Fruit fly (Drosophila melanogaster) whole organism, embryonic: ENCODE data around the gene DopEcR.
A peak's percentile ranks its signal among the peaks of the same experiment; 100 is the strongest.

Experiments used
- Asciz ChIP-seq: fragments of 200-800 bp; sonication (Bioruptor generic); optimal IDR thresholded peaks from 2 replicates; lab custom pipeline; 2017; ENCODE audit warnings: missing biosample characterization, mild to moderate bottlenecking, missing genetic modification characterization, missing genetic modification reagents
- CG11504 ChIP-seq: fragments of 200-800 bp; sonication (Bioruptor generic); optimal IDR thresholded peaks from 3 replicates; lab custom pipeline; 2019; ENCODE audit warnings: missing biosample characterization, mild to moderate bottlenecking, missing genetic modification characterization, moderate library complexity
- CG11696 ChIP-seq: fragments of 200-800 bp; sonication (Bioruptor generic); IDR thresholded peaks from 2 replicates; pipeline ENCODE4 v1.3.6; 2022; ENCODE audit warnings: missing biosample characterization, missing genetic modification characterization
- CG12391 ChIP-seq: fragments of 200-800 bp; sonication (Bioruptor generic); optimal IDR thresholded peaks from 3 replicates; lab custom pipeline; 2018; ENCODE audit warnings: missing biosample characterization, mild to moderate bottlenecking, missing genetic modification characterization, moderate library complexity
- CG18011 ChIP-seq: fragments of 200-800 bp; sonication (Bioruptor generic); optimal IDR thresholded peaks from 2 replicates; lab custom pipeline; 2017; ENCODE audit warnings: missing biosample characterization, missing genetic modification characterization, mild to moderate bottlenecking, moderate library complexity, missing genotype
- CG18262 ChIP-seq: fragments of 200-800 bp; optimal IDR thresholded peaks from 3 replicates; lab custom pipeline; 2019; ENCODE audit warnings: missing biosample characterization, mild to moderate bottlenecking, missing genetic modification characterization, moderate library complexity
- CG2199 ChIP-seq: fragments of 200-800 bp; sonication (Bioruptor generic); IDR thresholded peaks from 3 replicates; pipeline ENCODE4 v1.3.6; 2022; ENCODE audit warnings: missing biosample characterization, missing genetic modification characterization
- CG2678 ChIP-seq: fragments of 200-800 bp; sonication (Bioruptor generic); optimal IDR thresholded peaks from 3 replicates; lab custom pipeline; 2019; ENCODE audit warnings: missing biosample characterization, mild to moderate bottlenecking, missing genetic modification characterization, moderate library complexity
- CG2712 ChIP-seq: fragments of 200-800 bp; optimal IDR thresholded peaks from 3 replicates; lab custom pipeline; 2019; ENCODE audit warnings: missing biosample characterization, mild to moderate bottlenecking, missing genetic modification characterization, moderate library complexity
- CG31441 ChIP-seq: fragments of 200-800 bp; sonication (Bioruptor generic); IDR thresholded peaks from 2 replicates; pipeline ENCODE4 v1.3.6; 2022; ENCODE audit warnings: missing biosample characterization, missing genetic modification characterization
- CG4730 ChIP-seq: fragments of 200-800 bp; sonication (Bioruptor generic); IDR thresholded peaks from 2 replicates; pipeline ENCODE4 v1.3.6; 2022; ENCODE audit warnings: missing biosample characterization, missing genetic modification characterization
- CG6654 ChIP-seq: fragments of 200-800 bp; sonication (Bioruptor generic); optimal IDR thresholded peaks from 2 replicates; lab custom pipeline; 2017; ENCODE audit warnings: missing biosample characterization, mild to moderate bottlenecking, missing genetic modification characterization
- Deaf1 ChIP-seq: fragments of 200-800 bp; optimal IDR thresholded peaks from 3 replicates; lab custom pipeline; 2019; ENCODE audit warnings: missing biosample characterization, mild to moderate bottlenecking, missing genetic modification characterization, moderate library complexity
- Drgx ChIP-seq: fragments of 200-800 bp; sonication (Bioruptor generic); IDR thresholded peaks from 2 replicates; pipeline ENCODE4 v1.3.6; 2022; ENCODE audit warnings: missing biosample characterization, missing genetic modification characterization
- Ets65A ChIP-seq: fragments of 200-800 bp; sonication (Bioruptor generic); peaks from one replicate; lab custom pipeline; 2016; ENCODE audit warnings: missing biosample characterization, missing genetic modification characterization
- Gsc ChIP-seq: fragments of 200-800 bp; sonication (Bioruptor generic); IDR thresholded peaks from 2 replicates; pipeline ENCODE4 v1.3.6; 2022; ENCODE audit warnings: missing biosample characterization, missing genetic modification characterization
- HLH54F ChIP-seq: fragments of 200-800 bp; sonication (Bioruptor generic); optimal IDR thresholded peaks from 3 replicates; lab custom pipeline; 2016; ENCODE audit warnings: missing biosample characterization, missing genetic modification characterization
- Med ChIP-seq: fragments of 200-800 bp; sonication (Bioruptor generic); peaks from one replicate; lab custom pipeline; 2016; ENCODE audit warnings: missing biosample characterization, missing genetic modification characterization, mild to moderate bottlenecking, inconsistent platforms, moderate library complexity
- Oli ChIP-seq: fragments of 200-800 bp; sonication (Bioruptor generic); optimal IDR thresholded peaks from 2 replicates; lab custom pipeline; 2018; ENCODE audit warnings: missing biosample characterization, mild to moderate bottlenecking, missing genetic modification characterization, moderate library complexity
- Sox102F ChIP-seq: fragments of 200-800 bp; sonication (Bioruptor generic); optimal IDR thresholded peaks from 2 replicates; lab custom pipeline; 2018; ENCODE audit warnings: missing biosample characterization, mild to moderate bottlenecking, missing genetic modification characterization, moderate library complexity
- Ssrp ChIP-seq: fragments of 200-800 bp; sonication (Bioruptor generic); optimal IDR thresholded peaks from 2 replicates; lab custom pipeline; 2018; ENCODE audit warnings: missing biosample characterization, mild to moderate bottlenecking, missing genetic modification characterization, moderate library complexity
- Vsx1 ChIP-seq: fragments of 200-800 bp; sonication (Bioruptor generic); optimal IDR thresholded peaks from 2 replicates; lab custom pipeline; 2017; ENCODE audit warnings: missing biosample characterization, mild to moderate bottlenecking, missing genetic modification characterization, missing genetic modification reagents
- abd-A ChIP-seq: fragments of 200-800 bp; sonication (Bioruptor generic); optimal IDR thresholded peaks from 3 replicates; lab custom pipeline; 2019; ENCODE audit warnings: missing biosample characterization, mild to moderate bottlenecking, missing genetic modification characterization, moderate library complexity
- ase ChIP-seq: fragments of 200-800 bp; sonication (Bioruptor generic); IDR thresholded peaks from 3 replicates; pipeline ENCODE4 v1.3.6; 2022; ENCODE audit warnings: missing biosample characterization, missing genetic modification characterization
- cg ChIP-seq: fragments of 200-800 bp; sonication (Bioruptor generic); optimal IDR thresholded peaks from 3 replicates; lab custom pipeline; 2019; ENCODE audit warnings: missing biosample characterization, mild to moderate bottlenecking, missing genetic modification characterization, moderate library complexity
- cwo ChIP-seq: fragments of 200-800 bp; sonication (Bioruptor generic); optimal IDR thresholded peaks from 3 replicates; lab custom pipeline; 2017; ENCODE audit warnings: missing biosample characterization, missing genetic modification characterization, mild to moderate bottlenecking, moderate library complexity, missing genetic modification reagents
- gem ChIP-seq: fragments of 200-800 bp; sonication (Bioruptor generic); optimal IDR thresholded peaks from 2 replicates; lab custom pipeline; 2019; ENCODE audit warnings: missing biosample characterization, mild to moderate bottlenecking, missing genetic modification characterization, moderate library complexity
- gsb-n ChIP-seq: fragments of 200-800 bp; sonication (Bioruptor generic); optimal IDR thresholded peaks from 3 replicates; lab custom pipeline; 2018; ENCODE audit warnings: missing biosample characterization, mild to moderate bottlenecking, missing genetic modification characterization
- klu ChIP-seq: fragments of 200-800 bp; sonication (Bioruptor generic); IDR thresholded peaks from 2 replicates; pipeline ENCODE4 v1.3.6; 2022; ENCODE audit warnings: missing biosample characterization, missing genetic modification characterization
- kni ChIP-seq: fragments of 200-800 bp; sonication (Bioruptor generic); optimal IDR thresholded peaks from 3 replicates; lab custom pipeline; 2017; ENCODE audit warnings: mild to moderate bottlenecking, missing biosample characterization, missing genetic modification reagents, missing genetic modification characterization
- oc ChIP-seq: fragments of 200-800 bp; sonication (Bioruptor generic); optimal IDR thresholded peaks from 2 replicates; lab custom pipeline; 2018; ENCODE audit warnings: missing biosample characterization, mild to moderate bottlenecking, missing genetic modification characterization, moderate library complexity
- otp ChIP-seq: fragments of 200-800 bp; sonication (Bioruptor generic); IDR thresholded peaks from 3 replicates; pipeline ENCODE4, ENCODE4 v1.3.6; 2022; ENCODE audit warnings: missing biosample characterization, missing genetic modification characterization
- phol ChIP-seq: fragments of 200-800 bp; sonication (Bioruptor generic); optimal IDR thresholded peaks from 3 replicates; lab custom pipeline; 2018; ENCODE audit warnings: missing biosample characterization, mild to moderate bottlenecking, missing genetic modification characterization, moderate library complexity
- pros ChIP-seq: fragments of 200-800 bp; sonication (Bioruptor generic); optimal IDR thresholded peaks from 3 replicates; lab custom pipeline; 2019; ENCODE audit warnings: missing biosample characterization, mild to moderate bottlenecking, missing genetic modification characterization, moderate library complexity
- sd ChIP-seq: fragments of 200-800 bp; sonication (Bioruptor generic); optimal IDR thresholded peaks from 3 replicates; lab custom pipeline; 2018; ENCODE audit warnings: missing biosample characterization, mild to moderate bottlenecking, missing genetic modification characterization, moderate library complexity
- sqz ChIP-seq: fragments of 200-800 bp; sonication (Bioruptor generic); optimal IDR thresholded peaks from 3 replicates; lab custom pipeline; 2018; ENCODE audit warnings: missing biosample characterization, mild to moderate bottlenecking, missing genetic modification characterization
- tio ChIP-seq: fragments of 200-800 bp; sonication (Bioruptor generic); optimal IDR thresholded peaks from 2 replicates; lab custom pipeline; 2017; ENCODE audit warnings: missing biosample characterization, missing genetic modification characterization, inconsistent platforms
- ttk ChIP-seq: fragments of 200-800 bp; sonication (Bioruptor generic); IDR thresholded peaks from 2 replicates; pipeline ENCODE4 v2.1.2; 2022; ENCODE audit warnings: missing biosample characterization, missing genetic modification characterization

The DopEcR gene

DNA sequence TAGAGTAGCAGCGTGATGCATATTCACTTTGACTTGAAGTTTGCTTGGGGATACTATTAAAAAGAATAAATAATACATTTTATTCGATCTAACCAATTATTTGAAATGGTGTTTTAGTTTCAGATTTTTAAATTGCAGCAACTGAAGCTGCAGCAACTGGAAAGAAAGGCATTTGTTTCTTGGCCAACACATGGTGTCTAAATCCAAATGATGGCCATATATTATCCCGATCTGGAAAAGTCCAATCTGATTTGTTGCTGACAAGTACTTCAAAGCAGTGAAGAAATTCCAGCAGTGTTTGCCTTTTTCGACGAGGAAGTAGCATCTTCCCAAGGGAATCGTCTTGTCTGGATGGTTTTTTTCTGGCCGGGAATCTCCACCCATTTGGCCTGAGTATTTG, 16.9 kb upstream of the DopEcR start:
- TF ChIP-seq ttk = no peak
- TF ChIP-seq, all 482 proteins: peak for 0

DNA sequence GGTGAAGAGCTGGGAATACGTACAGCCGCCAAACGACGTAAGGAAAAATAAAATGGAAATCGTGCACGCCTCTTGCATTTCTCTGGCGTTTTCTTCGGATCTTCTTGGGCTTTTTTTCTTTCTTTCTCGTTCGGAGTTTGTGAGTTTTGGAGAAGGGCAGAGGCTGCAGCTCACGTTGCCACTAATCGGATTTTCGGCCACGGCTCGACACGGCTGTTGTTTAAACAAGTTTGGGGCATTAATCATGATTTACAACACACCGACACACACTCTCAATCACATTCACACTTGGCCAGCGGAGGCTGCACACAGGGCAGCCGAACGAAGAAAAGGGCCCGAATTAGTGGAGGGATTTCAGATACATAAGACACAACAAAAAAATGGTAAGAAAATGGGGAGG, 16.2 kb upstream of the DopEcR start:
- TF ChIP-seq CG2199 = 0 out of 3 replicates have a peak, but pooled peaks have one; percentile 47
- TF ChIP-seq Med (GFP tag; lab: Kevin White, UChicago) = peak; percentile 11
- TF ChIP-seq kni = peak; percentile 17
- TF ChIP-seq abd-A (tag; lab: Kevin White, UChicago) = peak; percentile 18
- no peak for TF ChIP-seq HLH54F
- TF ChIP-seq pros (GFP tag; lab: Kevin White, UChicago) = peak; percentile 74
- peak; percentile 23 for TF ChIP-seq sqz (GFP tag; lab: Kevin White, UChicago)
- no peak for TF ChIP-seq CG18011 (GFP tag; lab: Kevin White, UChicago)
- TF ChIP-seq gsb-n = peak; percentile 69
- peak; percentile 97 for TF ChIP-seq oc (tag; lab: Kevin White, UChicago)
- TF ChIP-seq cg = peak; percentile 14
- TF ChIP-seq Ets65A (GFP tag; lab: Kevin White, UChicago) = no peak

DNA sequence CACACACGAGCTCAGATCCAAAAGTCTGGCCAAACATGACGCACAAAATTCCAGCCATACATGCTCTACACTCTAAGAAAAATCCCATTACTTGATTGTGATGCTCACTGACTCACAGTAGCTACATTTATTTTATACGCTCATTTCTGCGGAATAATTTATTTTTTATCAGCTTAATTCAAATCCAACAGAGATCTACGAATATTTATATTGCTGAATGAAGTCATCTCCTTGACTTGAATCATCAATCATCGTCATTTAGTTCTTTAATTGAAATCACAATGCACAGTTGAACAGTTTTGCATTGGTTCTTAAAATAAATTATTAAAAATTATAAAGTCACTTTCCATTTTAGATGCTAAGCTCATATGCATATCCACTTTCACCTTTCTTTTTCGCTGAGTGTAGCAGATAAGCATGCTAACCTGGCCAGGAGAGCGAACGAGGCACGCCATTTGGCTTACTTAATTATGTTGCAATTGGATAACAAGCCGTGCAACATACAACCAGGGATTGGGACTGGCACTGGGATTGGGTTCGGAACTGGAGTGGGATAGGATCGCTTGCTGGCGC, 15.4 kb upstream of the DopEcR start:
- TF ChIP-seq gem (tag; lab: Kevin White, UChicago) (peak; percentile 5), Sox102F (GFP tag; lab: Kevin White, UChicago) (peak; percentile 9), tio (GFP tag; lab: Kevin White, UChicago) (peak; percentile 6), Ets65A (GFP tag; lab: Kevin White, UChicago) (peak; percentile 15), CG11504 (tag; lab: Kevin White, UChicago) (peak; percentile 27), Oli (peak; percentile 11), CG18262 (tag; lab: Kevin White, UChicago) (peak; percentile 30), Deaf1 (no peak), Med (GFP tag; lab: Kevin White, UChicago) (no peak), CG2678 (peak; percentile 10), Ssrp (peak; percentile 7), CG2712 (peak; percentile 1), klu (GFP tag; lab: Robert Waterston, UW) (no peak), CG12391 (peak; percentile 2), CG6654 (no peak), CG31441 (0 out of 2 replicates have a peak, but pooled peaks have one; percentile 13), phol (tag; lab: Kevin White, UChicago) (peak; percentile 3), sd (tag; lab: Kevin White, UChicago) (peak; percentile 53)

DNA sequence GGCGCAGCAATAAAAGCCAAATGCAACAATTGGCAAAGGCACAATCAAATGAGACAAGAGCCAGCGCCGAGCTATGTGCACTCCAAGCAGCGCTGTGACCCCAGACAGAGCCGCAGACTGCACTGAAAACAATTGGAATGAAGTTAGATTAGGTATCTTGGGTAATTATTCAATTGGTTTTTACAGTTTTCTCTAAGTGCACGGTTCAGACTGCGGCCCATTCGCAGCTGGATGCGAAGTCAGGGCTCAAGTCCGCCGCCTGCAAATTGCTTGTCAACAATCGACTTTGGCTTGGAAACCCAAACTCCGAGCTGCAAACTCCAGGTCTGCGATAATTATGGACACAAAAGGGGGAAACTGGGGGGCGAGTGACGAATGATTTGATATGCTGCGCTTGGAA, 13.5 kb upstream of the DopEcR start:
- TF ChIP-seq CG4730 (GFP tag; lab: Robert Waterston, UW) (peak; percentile 18; the same call in 1 of the 2 replicates), Gsc (GFP tag; lab: Robert Waterston, UW) (no peak), Drgx (GFP tag; lab: Robert Waterston, UW) (peak; percentile 53; the same call in 1 of the 2 replicates)

DNA sequence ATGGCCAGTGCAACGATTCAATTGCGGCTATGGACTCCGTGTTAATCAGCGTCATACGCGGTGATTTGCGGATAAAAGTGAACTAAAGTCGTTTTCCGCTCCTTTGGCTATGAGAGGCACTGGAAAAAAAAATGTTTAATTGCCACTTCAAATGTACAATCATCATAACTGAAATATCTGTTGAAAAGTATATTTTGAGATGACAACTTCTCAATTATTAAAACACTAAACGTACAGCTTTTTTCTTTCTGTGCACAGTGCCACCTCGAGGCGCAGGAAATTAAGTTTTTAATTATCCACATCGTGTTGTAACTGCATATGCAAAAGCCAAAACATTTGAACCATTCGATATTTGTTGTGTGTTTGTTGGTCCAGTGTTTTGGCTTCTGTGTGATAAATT, 12.7 kb upstream of the DopEcR start:
- TF ChIP-seq ase (GFP tag; lab: Robert Waterston, UW) (0 out of 3 replicates have a peak, but pooled peaks have one; percentile 5), cwo (no peak), Drgx (GFP tag; lab: Robert Waterston, UW) (peak; percentile 82), Asciz (no peak), Vsx1 (GFP tag; lab: Kevin White, UChicago) (no peak), CG11696 (GFP tag; lab: Robert Waterston, UW) (no peak), otp (GFP tag; lab: Robert Waterston, UW) (no peak)
